Worm (Caenorhabditis elegans) whole organism, late embryonic: ENCODE measurements around the gene R12B2.7.

Experiments used
- C08G9.2 ChIP-seq: sonication (generic microtip); optimal IDR thresholded peaks from 2 replicates; lab custom pipeline; 2016; ENCODE audit warnings: mild to moderate bottlenecking, missing genetic modification characterization, moderate library complexity, missing compliant biosample characterization
- C38D4.7 ChIP-seq: fragments of 200-800 bp; sonication (Bioruptor generic); optimal IDR thresholded peaks from 2 replicates; lab custom pipeline; 2018; ENCODE audit warnings: mild to moderate bottlenecking, missing genetic modification characterization, moderate library complexity, missing compliant biosample characterization
- F13H6.1 ChIP-seq: sonication (generic microtip); optimal IDR thresholded peaks from 2 replicates; lab custom pipeline; 2016; ENCODE audit warnings: missing genetic modification characterization, missing compliant biosample characterization
- K09A11.1 ChIP-seq: sonication (generic microtip); optimal IDR thresholded peaks from 2 replicates; lab custom pipeline; 2017; ENCODE audit warnings: antibody characterized with exemption, mild to moderate bottlenecking, missing genetic modification characterization, missing compliant biosample characterization; ENCODE audit not compliant: insufficient read depth
- T23F11.4 ChIP-seq: fragments of 200-800 bp; sonication (Bioruptor generic); optimal IDR thresholded peaks from 2 replicates; lab custom pipeline; 2018; ENCODE audit warnings: mild to moderate bottlenecking, missing genetic modification characterization, missing compliant biosample characterization
- ahr-1 ChIP-seq: sonication (generic microtip); optimal IDR thresholded peaks from 2 replicates; lab custom pipeline; 2016; ENCODE audit warnings: missing genetic modification characterization, missing compliant biosample characterization
- ceh-18 ChIP-seq: sonication (generic microtip); optimal IDR thresholded peaks from 2 replicates; lab custom pipeline; 2016; ENCODE audit warnings: missing genetic modification characterization, missing compliant biosample characterization
- ceh-19 ChIP-seq: fragments of 200-800 bp; sonication (Bioruptor generic); optimal IDR thresholded peaks from 2 replicates; lab custom pipeline; 2018; ENCODE audit warnings: mild to moderate bottlenecking, missing genetic modification characterization, missing compliant biosample characterization
- ceh-2 ChIP-seq: sonication (generic microtip); optimal IDR thresholded peaks from 2 replicates; lab custom pipeline; 2016; ENCODE audit warnings: missing genotype, missing genetic modification characterization, missing compliant biosample characterization
- ceh-30 ChIP-seq: fragments of 150-350 bp; optimal IDR thresholded peaks from 2 replicates; lab custom pipeline; 2014; ENCODE audit warnings: missing biosample characterization, missing genetic modification characterization
- ceh-31 ChIP-seq: sonication (generic microtip); optimal IDR thresholded peaks from 2 replicates; lab custom pipeline; 2016; ENCODE audit warnings: missing genetic modification characterization, missing compliant biosample characterization
- ceh-45 ChIP-seq: fragments of 200-800 bp; sonication (Bioruptor generic); IDR thresholded peaks from 2 replicates; pipeline ENCODE4 v1.3.6; 2022; ENCODE audit warnings: missing genetic modification reagents, missing genetic modification characterization, missing compliant biosample characterization
- ceh-48 ChIP-seq: sonication (generic microtip); optimal IDR thresholded peaks from 2 replicates; lab custom pipeline; 2016; ENCODE audit warnings: missing genetic modification characterization, inconsistent platforms, missing compliant biosample characterization
- ceh-6 ChIP-seq: fragments of 200-800 bp; sonication (Bioruptor generic); optimal IDR thresholded peaks from 2 replicates; lab custom pipeline; 2018; ENCODE audit warnings: mild to moderate bottlenecking, missing genetic modification characterization, missing compliant biosample characterization
- ceh-9 ChIP-seq: sonication (generic microtip); optimal IDR thresholded peaks from 2 replicates; lab custom pipeline; 2016; ENCODE audit warnings: mild to moderate bottlenecking, missing genetic modification characterization, inconsistent platforms, missing compliant biosample characterization
- che-1 ChIP-seq: sonication (generic microtip); optimal IDR thresholded peaks from 2 replicates; lab custom pipeline; 2016; ENCODE audit warnings: mild to moderate bottlenecking, missing genetic modification characterization, missing compliant biosample characterization
- dve-1 ChIP-seq: sonication (generic microtip); optimal IDR thresholded peaks from 2 replicates; lab custom pipeline; 2017; ENCODE audit warnings: antibody characterized with exemption, mild to moderate bottlenecking, missing genetic modification characterization, missing compliant biosample characterization
- elt-2 ChIP-seq: sonication (generic microtip); optimal IDR thresholded peaks from 2 replicates; lab custom pipeline; 2016; ENCODE audit warnings: missing genetic modification reagents, missing genetic modification characterization, missing compliant biosample characterization
- ets-4 ChIP-seq: sonication (generic microtip); optimal IDR thresholded peaks from 2 replicates; lab custom pipeline; 2016; ENCODE audit warnings: missing genetic modification characterization, missing compliant biosample characterization
- fkh-6 ChIP-seq: sonication (generic microtip); optimal IDR thresholded peaks from 2 replicates; lab custom pipeline; 2016; ENCODE audit warnings: missing genetic modification characterization, missing compliant biosample characterization
- hlh-30 ChIP-seq: sonication (generic microtip); optimal IDR thresholded peaks from 2 replicates; lab custom pipeline; 2017; ENCODE audit warnings: antibody characterized with exemption, missing genetic modification characterization, missing compliant biosample characterization; ENCODE audit not compliant: insufficient read depth
- hlh-6 ChIP-seq: sonication (generic microtip); optimal IDR thresholded peaks from 2 replicates; lab custom pipeline; 2016; ENCODE audit warnings: missing genotype, missing genetic modification characterization, missing compliant biosample characterization
- lim-6 ChIP-seq: sonication (generic microtip); optimal IDR thresholded peaks from 2 replicates; lab custom pipeline; 2016; ENCODE audit warnings: missing genetic modification characterization, missing compliant biosample characterization
- lin-11 ChIP-seq: fragments of 200-800 bp; sonication (Bioruptor generic); optimal IDR thresholded peaks from 2 replicates; lab custom pipeline; 2018; ENCODE audit warnings: mild to moderate bottlenecking, missing genetic modification characterization, missing compliant biosample characterization
- madf-2 ChIP-seq: sonication (generic microtip); optimal IDR thresholded peaks from 2 replicates; lab custom pipeline; 2017; ENCODE audit warnings: missing genetic modification characterization, missing compliant biosample characterization
- mec-3 ChIP-seq: sonication (generic microtip); optimal IDR thresholded peaks from 2 replicates; lab custom pipeline; 2016; ENCODE audit warnings: borderline replicate concordance, missing genetic modification characterization, missing compliant biosample characterization
- nhr-11 ChIP-seq: fragments of 150-350 bp; optimal IDR thresholded peaks from 2 replicates; lab custom pipeline; 2014; ENCODE audit warnings: missing biosample characterization, missing genetic modification characterization
- npax-4 ChIP-seq: sonication (generic microtip); optimal IDR thresholded peaks from 2 replicates; lab custom pipeline; 2016; ENCODE audit warnings: missing genetic modification characterization, missing compliant biosample characterization
- odd-2 ChIP-seq: sonication (generic microtip); optimal IDR thresholded peaks from 2 replicates; lab custom pipeline; 2017; ENCODE audit warnings: antibody characterized with exemption, mild to moderate bottlenecking, missing genetic modification characterization, missing compliant biosample characterization
- pha-2 ChIP-seq: sonication (generic microtip); optimal IDR thresholded peaks from 2 replicates; lab custom pipeline; 2017; ENCODE audit warnings: mild to moderate bottlenecking, missing genetic modification characterization, missing compliant biosample characterization
- pqm-1 ChIP-seq: sonication (generic microtip); optimal IDR thresholded peaks from 2 replicates; lab custom pipeline; 2016; ENCODE audit warnings: missing genetic modification characterization, missing compliant biosample characterization
- ref-2 ChIP-seq: sonication (generic microtip); optimal IDR thresholded peaks from 2 replicates; lab custom pipeline; 2016; ENCODE audit warnings: missing genetic modification characterization, missing compliant biosample characterization
- rnt-1 ChIP-seq: sonication (generic microtip); optimal IDR thresholded peaks from 2 replicates; lab custom pipeline; 2016; ENCODE audit warnings: missing genetic modification characterization, missing compliant biosample characterization
- tbx-2 ChIP-seq: sonication (generic microtip); optimal IDR thresholded peaks from 2 replicates; lab custom pipeline; 2016; ENCODE audit warnings: missing genetic modification characterization, missing compliant biosample characterization
- tbx-7 ChIP-seq: sonication (generic microtip); optimal IDR thresholded peaks from 2 replicates; lab custom pipeline; 2016; ENCODE audit warnings: missing genotype, missing genetic modification characterization, missing compliant biosample characterization
- unc-42 ChIP-seq: sonication (generic microtip); optimal IDR thresholded peaks from 2 replicates; lab custom pipeline; 2016; ENCODE audit warnings: missing genotype, missing genetic modification characterization, missing compliant biosample characterization
- unc-86 ChIP-seq: sonication (generic microtip); optimal IDR thresholded peaks from 2 replicates; lab custom pipeline; 2016; ENCODE audit warnings: missing genetic modification characterization, missing compliant biosample characterization
- zip-5 ChIP-seq: sonication (generic microtip); optimal IDR thresholded peaks from 2 replicates; lab custom pipeline; 2016; ENCODE audit warnings: missing genetic modification characterization, missing compliant biosample characterization

R12B2.7 gene

ce11 chrIII:5794982-5795381 is 19.9 kb upstream of the R12B2.7 start:
- TF ChIP-seq ceh-18 (tag; lab: Kevin White, UChicago): no peak
- TF ChIP-seq pha-2 (tag; lab: Kevin White, UChicago): no peak
- TF ChIP-seq ref-2 (tag; lab: Kevin White, UChicago): no peak
- TF ChIP-seq ceh-6 (GFP tag; lab: Kevin White, UChicago): no peak
- TF ChIP-seq hlh-6 (tag; lab: Kevin White, UChicago): no peak
- TF ChIP-seq fkh-6 (tag; lab: Kevin White, UChicago): no peak
- TF ChIP-seq ahr-1 (tag; lab: Kevin White, UChicago): no peak
- no peak for TF ChIP-seq rnt-1 (tag; lab: Kevin White, UChicago)
- TF ChIP-seq K09A11.1 (tag; lab: Kevin White, UChicago): no peak
- no peak for TF ChIP-seq tbx-2
- TF ChIP-seq madf-2: no peak
- TF ChIP-seq ceh-45 (GFP tag; lab: Robert Waterston, UW): no peak
- no peak for TF ChIP-seq odd-2

DNA sequence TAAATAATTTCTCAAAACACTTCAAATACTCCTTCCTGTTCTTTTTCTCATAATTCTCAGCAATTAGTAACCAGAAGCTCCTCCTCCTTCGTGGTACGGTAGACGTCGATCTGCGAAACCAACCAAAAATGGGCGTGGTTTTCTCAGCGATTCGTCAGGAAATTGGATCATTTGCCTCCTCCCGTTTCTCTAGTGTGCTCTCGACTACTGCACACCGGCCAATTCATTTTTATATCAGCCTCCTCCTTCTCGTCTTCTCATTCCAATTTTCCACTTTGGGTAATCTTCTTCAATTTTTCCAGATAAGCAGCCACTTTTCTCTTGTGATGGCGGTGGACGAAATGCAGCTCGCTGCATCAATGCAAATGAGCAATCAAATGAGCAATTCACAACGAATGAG is 16.1 kb upstream of the R12B2.7 start, which contains the start of gene ceh-10:
TSS of gene ceh-10 (plus strand) at position 301 of the 400 bp plus-strand sequence.
- TF ChIP-seq unc-86 (tag; lab: Kevin White, UChicago) (no peak), tbx-7 (tag; lab: Kevin White, UChicago) (no peak), F13H6.1 (no peak), dve-1 (tag; lab: Kevin White, UChicago) (no peak), ceh-31 (tag; lab: Kevin White, UChicago) (no peak), ceh-48 (tag; lab: Kevin White, UChicago) (no peak), T23F11.4 (no peak), nhr-11 (tag; lab: Kevin White, UChicago) (no peak), ceh-9 (tag; lab: Kevin White, UChicago) (no peak), che-1 (tag; lab: Kevin White, UChicago) (no peak), ceh-18 (tag; lab: Kevin White, UChicago) (no peak), C38D4.7 (no peak), pqm-1 (tag; lab: Kevin White, UChicago) (no peak)

ce11 chrIII:5802971-5803370 is 11.9 kb upstream of the R12B2.7 start, which contains the start of the genes polq-1 and him-10:
polq-1 (minus strand) TSS chrIII:5803160.
him-10 (plus strand) TSS chrIII:5803260.
- TF ChIP-seq zip-5 (tag; lab: Kevin White, UChicago): peak; percentile 9
- peak; percentile 65 for TF ChIP-seq tbx-7 (tag; lab: Kevin White, UChicago)
- TF ChIP-seq rnt-1 (tag; lab: Kevin White, UChicago): peak; percentile 20
- TF ChIP-seq tbx-2: peak; percentile 50
- peak; percentile 57 for TF ChIP-seq hlh-30 (tag; lab: Kevin White, UChicago)
- no peak for TF ChIP-seq ceh-48 (tag; lab: Kevin White, UChicago)
- peak; percentile 73 for TF ChIP-seq ets-4 (tag; lab: Kevin White, UChicago)
- peak; percentile 55 for TF ChIP-seq C08G9.2 (tag; lab: Kevin White, UChicago)
- TF ChIP-seq lim-6: no peak
- TF ChIP-seq lin-11 (tag; lab: Kevin White, UChicago): no peak
- peak; percentile 43 for TF ChIP-seq ceh-31 (tag; lab: Kevin White, UChicago)
- TF ChIP-seq ceh-2 (tag; lab: Kevin White, UChicago): peak; percentile 33

- TF ChIP-seq elt-2 (tag; lab: Kevin White, UChicago) (no peak), unc-86 (tag; lab: Kevin White, UChicago) (no peak), mec-3 (tag; lab: Kevin White, UChicago) (no peak), ceh-19 (GFP tag; lab: Kevin White, UChicago) (no peak), C38D4.7 (no peak), ceh-2 (tag; lab: Kevin White, UChicago) (no peak), npax-4 (tag; lab: Kevin White, UChicago) (no peak), unc-42 (tag; lab: Kevin White, UChicago) (no peak), lin-11 (tag; lab: Kevin White, UChicago) (no peak), ceh-30 (no peak)
- TF ChIP-seq, all 69 proteins: peak for 0
Measured at ce11 chrIII:5805273-5805672, 9.6 kb upstream of the R12B2.7 start, which contains the start of gene R12B2.3. R12B2.3 (plus strand) TSS chrIII:5805573.
